Fruit fly (Drosophila melanogaster): ENCODE results near the gene Six4.

Gene Six4

dm6 chr3L:20789299-20789698 is 3.3 kb downstream of the Six4 start:
- TF ChIP-seq HLH4C (GFP tag; IDR thresholded peaks at IDR 0.05; ENCODE audit: partially characterized antibody): 0 out of 3 replicates have a peak, but pooled peaks have one; percentile 30
- TF ChIP-seq cas (GFP tag; IDR thresholded peaks at IDR 0.05): no peak
- no peak for TF ChIP-seq CG15601 (tag; optimal IDR thresholded peaks at IDR 0.05)
- no peak for TF ChIP-seq ac (GFP tag; optimal IDR thresholded peaks at IDR 0.05)
- TF ChIP-seq ci (GFP tag; IDR thresholded peaks at IDR 0.05): 0 out of 3 replicates have a peak, but pooled peaks have one; percentile 24
- no peak for TF ChIP-seq CG2202 (tag; optimal IDR thresholded peaks at IDR 0.05)
- peak; percentile 30 for TF ChIP-seq Ets65A (GFP tag)
- TF ChIP-seq CG4424 (GFP tag; optimal IDR thresholded peaks at IDR 0.05): no peak
- no peak for TF ChIP-seq gsb (GFP tag; IDR thresholded peaks at IDR 0.05)
- TF ChIP-seq slp2 (GFP tag; optimal IDR thresholded peaks at IDR 0.05): no peak
- peak; percentile 3 for TF ChIP-seq pfk (GFP tag; optimal IDR thresholded peaks at IDR 0.05)
- peak; percentile 99 for TF ChIP-seq twi (tag; optimal IDR thresholded peaks at IDR 0.05)
- no peak for TF ChIP-seq yki (optimal IDR thresholded peaks at IDR 0.05)
- no peak for TF ChIP-seq tna (GFP tag; IDR thresholded peaks at IDR 0.05; ENCODE audit: partially characterized antibody)
- no peak for TF ChIP-seq C15 (GFP tag; IDR thresholded peaks at IDR 0.05)
- TF ChIP-seq CG8089 (GFP tag; optimal IDR thresholded peaks at IDR 0.05): no peak
- 0 out of 4 replicates have a peak, but pooled peaks have one; percentile 25 for TF ChIP-seq Dll (GFP tag; IDR thresholded peaks at IDR 0.05; ENCODE audit: partially characterized antibody)
- peak; percentile 46 for TF ChIP-seq ewg (GFP tag; optimal IDR thresholded peaks at IDR 0.05)
- TF ChIP-seq CG10959 (GFP tag; IDR thresholded peaks at IDR 0.05): no peak
- no peak for TF ChIP-seq CG6683 (GFP tag; optimal IDR thresholded peaks at IDR 0.05)
- no peak for TF ChIP-seq Gsc (GFP tag; IDR thresholded peaks at IDR 0.05)
- no peak for TF ChIP-seq wdn (GFP tag; IDR thresholded peaks at IDR 0.05)
- no peak for TF ChIP-seq tll (GFP tag; optimal IDR thresholded peaks at IDR 0.05)
- peak; percentile 75 for TF ChIP-seq gcm (GFP tag; optimal IDR thresholded peaks at IDR 0.05)
- TF ChIP-seq vnd (GFP tag; IDR thresholded peaks at IDR 0.05; ENCODE audit: partially characterized antibody): no peak
- TF ChIP-seq Med (GFP tag): peak; percentile 35
- TF ChIP-seq crol (GFP tag; IDR thresholded peaks at IDR 0.05): peak; percentile 91
- TF ChIP-seq HLHmδ (GFP tag; optimal IDR thresholded peaks at IDR 0.05): peak; percentile 52
- TF ChIP-seq CG6272 (GFP tag; IDR thresholded peaks at IDR 0.05): no peak
- TF ChIP-seq pb (GFP tag; optimal IDR thresholded peaks at IDR 0.05): no peak
- no peak for TF ChIP-seq dati (GFP tag; IDR thresholded peaks at IDR 0.05)
- peak; percentile 23 for TF ChIP-seq Six4 (GFP tag; optimal IDR thresholded peaks at IDR 0.05)
- no peak for TF ChIP-seq Chrac-16 (GFP tag; optimal IDR thresholded peaks at IDR 0.05)
- TF ChIP-seq fd102C (GFP tag; optimal IDR thresholded peaks at IDR 0.05): no peak
- no peak for TF ChIP-seq aop (GFP tag; IDR thresholded peaks at IDR 0.05)
- no peak for TF ChIP-seq Hr51 (GFP tag; optimal IDR thresholded peaks at IDR 0.05)
- TF ChIP-seq crc (GFP tag; optimal IDR thresholded peaks at IDR 0.05): no peak
- TF ChIP-seq CG4328 (GFP tag; optimal IDR thresholded peaks at IDR 0.05): no peak
- no peak for TF ChIP-seq nerfin-1 (tag; optimal IDR thresholded peaks at IDR 0.05)
- TF ChIP-seq CG11247 (GFP tag; IDR thresholded peaks at IDR 0.05): no peak
- 0 out of 2 replicates have a peak, but pooled peaks have one; percentile 23 for TF ChIP-seq CG11696 (GFP tag; IDR thresholded peaks at IDR 0.05)
- no peak for TF ChIP-seq CG33213 (GFP tag; optimal IDR thresholded peaks at IDR 0.05)
- no peak for TF ChIP-seq zf30C (GFP tag; optimal IDR thresholded peaks at IDR 0.05)

Measured in whole organism, embryonic.